Fruit fly (Drosophila melanogaster) whole organism, embryonic: ENCODE results near the gene CG42833.
A peak's percentile ranks its signal among the peaks of the same experiment; 100 is the strongest.

Experiments used
- Asciz ChIP-seq: fragments of 200-800 bp; sonication (Bioruptor generic); optimal IDR thresholded peaks from 2 replicates; lab custom pipeline; 2017; ENCODE audit warnings: missing biosample characterization, mild to moderate bottlenecking, missing genetic modification characterization, missing genetic modification reagents
- Atf6 ChIP-seq: fragments of 200-800 bp; sonication (Bioruptor generic); IDR thresholded peaks from 2 replicates; pipeline ENCODE4 v1.3.6; 2022; ENCODE audit warnings: missing biosample characterization, missing genetic modification characterization
- CG12659 ChIP-seq: fragments of 200-800 bp; sonication (Bioruptor generic); optimal IDR thresholded peaks from 3 replicates; lab custom pipeline; 2017; ENCODE audit warnings: mild to moderate bottlenecking, missing biosample characterization, missing genetic modification reagents, missing genetic modification characterization
- CG15073 ChIP-seq: fragments of 200-800 bp; sonication (Bioruptor generic); optimal IDR thresholded peaks from 2 replicates; lab custom pipeline; 2016; ENCODE audit warnings: missing biosample characterization, missing genetic modification characterization
- CG15696 ChIP-seq: fragments of 200-800 bp; sonication (Bioruptor generic); optimal IDR thresholded peaks from 2 replicates; lab custom pipeline; 2019; ENCODE audit warnings: missing biosample characterization, mild to moderate bottlenecking, missing genetic modification characterization, moderate library complexity
- CG1602 ChIP-seq: fragments of 200-800 bp; sonication (Bioruptor generic); optimal IDR thresholded peaks from 3 replicates; lab custom pipeline; 2016; ENCODE audit warnings: missing biosample characterization, missing genetic modification characterization
- CG17802 ChIP-seq: fragments of 200-800 bp; sonication (Bioruptor generic); optimal IDR thresholded peaks from 2 replicates; lab custom pipeline; 2018; ENCODE audit warnings: missing biosample characterization, mild to moderate bottlenecking, missing genetic modification characterization, moderate library complexity
- CG18599 ChIP-seq: fragments of 200-800 bp; sonication (Bioruptor generic); optimal IDR thresholded peaks from 3 replicates; lab custom pipeline; 2017; ENCODE audit warnings: missing biosample characterization, missing genetic modification characterization, mild to moderate bottlenecking, moderate library complexity, missing genetic modification reagents
- CG31388 ChIP-seq: fragments of 200-800 bp; sonication (Bioruptor generic); optimal IDR thresholded peaks from 2 replicates; lab custom pipeline; 2016; ENCODE audit warnings: missing biosample characterization, missing genetic modification characterization
- CG32532 ChIP-seq: fragments of 200-800 bp; sonication (Bioruptor generic); IDR thresholded peaks from 2 replicates; pipeline ENCODE4 v1.3.6; 2022; ENCODE audit warnings: missing biosample characterization, missing genetic modification characterization
- CG34376 ChIP-seq: fragments of 200-800 bp; sonication (Bioruptor generic); optimal IDR thresholded peaks from 2 replicates; lab custom pipeline; 2018; ENCODE audit warnings: missing biosample characterization, mild to moderate bottlenecking, missing genetic modification characterization
- CG4854 ChIP-seq: fragments of 200-800 bp; sonication (Bioruptor generic); optimal IDR thresholded peaks from 2 replicates; lab custom pipeline; 2016; ENCODE audit warnings: missing biosample characterization, missing genetic modification characterization, inconsistent platforms
- CG5180 ChIP-seq: fragments of 200-800 bp; sonication (Bioruptor generic); optimal IDR thresholded peaks from 3 replicates; lab custom pipeline; 2017; ENCODE audit warnings: missing biosample characterization, missing genetic modification characterization, mild to moderate bottlenecking, moderate library complexity, missing genetic modification reagents
- CG6813 ChIP-seq: fragments of 200-800 bp; sonication (Bioruptor generic); optimal IDR thresholded peaks from 2 replicates; lab custom pipeline; 2017; ENCODE audit warnings: missing biosample characterization, missing genetic modification characterization, mild to moderate bottlenecking, moderate library complexity, missing genetic modification reagents
- CG7372 ChIP-seq: fragments of 200-800 bp; sonication (Bioruptor generic); IDR thresholded peaks from 2 replicates; pipeline ENCODE4 v1.3.6; 2022; ENCODE audit warnings: missing biosample characterization, missing genetic modification characterization
- CG8388 ChIP-seq: fragments of 200-800 bp; sonication (Bioruptor generic); optimal IDR thresholded peaks from 2 replicates; lab custom pipeline; 2019; ENCODE audit warnings: missing biosample characterization, mild to moderate bottlenecking, missing genetic modification characterization, moderate library complexity
- Deaf1 ChIP-seq: fragments of 200-800 bp; optimal IDR thresholded peaks from 3 replicates; lab custom pipeline; 2019; ENCODE audit warnings: missing biosample characterization, mild to moderate bottlenecking, missing genetic modification characterization, moderate library complexity
- Ets65A ChIP-seq: fragments of 200-800 bp; sonication (Bioruptor generic); peaks from one replicate; lab custom pipeline; 2016; ENCODE audit warnings: missing biosample characterization, missing genetic modification characterization
- Fer2 ChIP-seq: fragments of 200-800 bp; sonication (Bioruptor generic); optimal IDR thresholded peaks from 2 replicates; lab custom pipeline; 2018; ENCODE audit warnings: missing biosample characterization, mild to moderate bottlenecking, missing genetic modification characterization, moderate library complexity
- HLHmδ ChIP-seq: fragments of 200-800 bp; sonication (Bioruptor generic); optimal IDR thresholded peaks from 2 replicates; lab custom pipeline; 2018; ENCODE audit warnings: missing biosample characterization, mild to moderate bottlenecking, missing genetic modification characterization, moderate library complexity
- Hr3 ChIP-seq: fragments of 200-800 bp; sonication (Bioruptor generic); optimal IDR thresholded peaks from 3 replicates; lab custom pipeline; 2016; ENCODE audit warnings: missing biosample characterization, missing genetic modification characterization
- Mad ChIP-seq: fragments of 200-800 bp; sonication (Bioruptor generic); optimal IDR thresholded peaks from 2 replicates; lab custom pipeline; 2016; ENCODE audit warnings: missing biosample characterization, missing genetic modification characterization
- Max ChIP-seq: fragments of 200-800 bp; sonication (Bioruptor generic); optimal IDR thresholded peaks from 2 replicates; lab custom pipeline; 2016; ENCODE audit warnings: missing biosample characterization, mild to moderate bottlenecking, missing genetic modification characterization
- Med ChIP-seq: fragments of 200-800 bp; sonication (Bioruptor generic); peaks from one replicate; lab custom pipeline; 2016; ENCODE audit warnings: missing biosample characterization, missing genetic modification characterization, mild to moderate bottlenecking, inconsistent platforms, moderate library complexity
- chm ChIP-seq: fragments of 200-800 bp; sonication (Bioruptor generic); IDR thresholded peaks from 2 replicates; pipeline ENCODE4 v1.3.6; 2022; ENCODE audit warnings: missing biosample characterization, missing genetic modification characterization
- cwo ChIP-seq: fragments of 200-800 bp; sonication (Bioruptor generic); optimal IDR thresholded peaks from 3 replicates; lab custom pipeline; 2017; ENCODE audit warnings: missing biosample characterization, missing genetic modification characterization, mild to moderate bottlenecking, moderate library complexity, missing genetic modification reagents
- emc ChIP-seq: fragments of 200-800 bp; sonication (Bioruptor generic); optimal IDR thresholded peaks from 2 replicates; lab custom pipeline; 2016; ENCODE audit warnings: missing biosample characterization, missing genetic modification characterization
- exex ChIP-seq: fragments of 200-800 bp; sonication (Bioruptor generic); optimal IDR thresholded peaks from 4 replicates; lab custom pipeline; 2018; ENCODE audit warnings: missing biosample characterization, mild to moderate bottlenecking, missing genetic modification characterization, moderate library complexity
- fd96Cb ChIP-seq: fragments of 200-800 bp; sonication (Bioruptor generic); optimal IDR thresholded peaks from 2 replicates; lab custom pipeline; 2018; ENCODE audit warnings: missing biosample characterization, mild to moderate bottlenecking, missing genetic modification characterization, moderate library complexity
- grn ChIP-seq: fragments of 200-800 bp; sonication (Bioruptor generic); optimal IDR thresholded peaks from 3 replicates; lab custom pipeline; 2017; ENCODE audit warnings: missing biosample characterization, missing genetic modification characterization
- gro ChIP-seq: fragments of 200-800 bp; sonication (Bioruptor generic); optimal IDR thresholded peaks from 2 replicates; lab custom pipeline; 2016; ENCODE audit warnings: missing biosample characterization, missing genetic modification characterization
- jigr1 ChIP-seq: fragments of 200-800 bp; sonication (Bioruptor generic); IDR thresholded peaks from 3 replicates; pipeline ENCODE4 v1.3.6; 2022; ENCODE audit warnings: missing biosample characterization, missing genetic modification characterization
- odd ChIP-seq: fragments of 200-800 bp; sonication (Bioruptor generic); optimal IDR thresholded peaks from 2 replicates; lab custom pipeline; 2017; ENCODE audit warnings: missing biosample characterization, mild to moderate bottlenecking, missing genetic modification characterization
- pan ChIP-seq, 4 experiments: fragments of >200 bp in 3 of 4; fragments of 200-800 bp in 1 of 4; sonication (Bioruptor generic) in 1 of 4; optimal IDR thresholded peaks in 3 of 4; IDR thresholded peaks in 1 of 4; 2 replicates each; pipeline versions ENCODE4 v1.3.6 to Lab custom; 2017 to 2022; ENCODE audit warnings: missing biosample characterization in 2 of 4, missing genetic modification characterization in 2 of 4, mixed read lengths in 1 of 4
- pros ChIP-seq: fragments of 200-800 bp; sonication (Bioruptor generic); optimal IDR thresholded peaks from 3 replicates; lab custom pipeline; 2019; ENCODE audit warnings: missing biosample characterization, mild to moderate bottlenecking, missing genetic modification characterization, moderate library complexity
- ranshi ChIP-seq: fragments of 200-800 bp; sonication (Bioruptor generic); IDR thresholded peaks from 2 replicates; pipeline ENCODE4 v1.3.6; 2022; ENCODE audit warnings: missing biosample characterization, missing genetic modification characterization
- sd ChIP-seq: fragments of 200-800 bp; sonication (Bioruptor generic); optimal IDR thresholded peaks from 3 replicates; lab custom pipeline; 2018; ENCODE audit warnings: missing biosample characterization, mild to moderate bottlenecking, missing genetic modification characterization, moderate library complexity
- sr ChIP-seq: fragments of 200-800 bp; sonication (Bioruptor generic); IDR thresholded peaks from 3 replicates; pipeline ENCODE4 v1.3.6; 2022; ENCODE audit warnings: missing biosample characterization, missing genetic modification characterization
- sug ChIP-seq: fragments of 200-800 bp; optimal IDR thresholded peaks from 2 replicates; lab custom pipeline; 2019; ENCODE audit warnings: missing biosample characterization, mild to moderate bottlenecking, missing genetic modification characterization, moderate library complexity
- usp ChIP-seq: fragments of >200 bp; optimal IDR thresholded peaks from 2 replicates; lab custom pipeline; 2017; ENCODE audit warnings: missing biosample characterization, missing genetic modification characterization

CG42833 gene

DNA sequence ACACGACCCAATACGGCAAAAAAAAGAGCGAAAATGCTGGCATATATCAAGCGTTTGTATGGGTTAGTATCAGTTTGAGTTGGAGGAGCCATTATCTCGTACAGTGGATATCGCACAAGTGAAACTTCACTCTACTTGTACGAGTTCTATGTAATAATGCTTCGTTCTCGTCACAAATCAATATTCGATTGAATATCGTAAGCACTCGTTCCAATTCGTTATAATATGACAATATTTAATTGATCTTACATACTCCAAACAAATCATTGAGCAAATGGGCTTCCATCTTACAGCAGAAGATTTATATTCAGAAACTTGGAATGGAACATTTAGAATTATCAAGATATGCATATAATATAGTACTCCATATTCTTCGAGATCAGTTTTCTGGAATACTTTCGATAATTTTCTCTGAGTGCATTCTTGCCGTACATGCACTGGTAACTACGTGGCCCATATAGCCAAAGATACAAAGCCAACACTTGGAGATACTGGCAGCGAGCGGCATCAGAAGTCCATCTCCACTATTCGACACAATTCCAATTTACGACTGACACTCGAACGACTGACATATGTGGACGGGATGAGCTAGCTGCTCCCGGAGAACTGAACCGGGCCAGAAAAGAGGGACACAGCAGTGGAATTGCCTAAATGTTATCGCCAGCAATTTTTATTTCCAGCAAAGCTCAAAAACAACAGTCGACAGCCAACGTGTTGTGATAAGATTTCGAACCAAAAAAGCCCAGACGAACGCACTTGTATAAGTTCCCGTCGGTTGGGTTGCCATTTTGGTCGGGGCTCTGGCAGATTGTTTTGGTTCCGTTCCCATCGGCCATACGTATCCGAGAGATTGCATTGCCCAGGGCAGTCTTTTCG, 6.8 kb upstream of the CG42833 start (continued):
- TF ChIP-seq CG6813 (GFP tag; lab: Kevin White, UChicago), result no peak
- no peak for TF ChIP-seq HLHmδ
- no peak for TF ChIP-seq CG7372
- TF ChIP-seq usp (GFP tag; lab: Kevin White, UChicago), result no peak
- TF ChIP-seq Med (GFP tag; lab: Kevin White, UChicago), result peak; percentile 57
- TF ChIP-seq CG15696 (tag; lab: Kevin White, UChicago), result no peak
- peak; percentile 61 for TF ChIP-seq Ets65A (GFP tag; lab: Kevin White, UChicago)
- no peak for TF ChIP-seq jigr1 (GFP tag; lab: Robert Waterston, UW)
- TF ChIP-seq sr, result no peak
- TF ChIP-seq fd96Cb (tag; lab: Kevin White, UChicago), result no peak
- TF ChIP-seq Hr3 (GFP tag; lab: Kevin White, UChicago), result no peak
- peak; percentile 90 for TF ChIP-seq CG5180 (GFP tag; lab: Kevin White, UChicago)
- TF ChIP-seq Mad, result no peak
- TF ChIP-seq CG8388 (GFP tag; lab: Kevin White, UChicago), result no peak
- TF ChIP-seq CG15073, result no peak
- TF ChIP-seq CG4854 (GFP tag; lab: Kevin White, UChicago), result no peak
- TF ChIP-seq pros (GFP tag; lab: Kevin White, UChicago), result no peak
- TF ChIP-seq Fer2 (tag; lab: Kevin White, UChicago), result no peak
- TF ChIP-seq CG32532 (GFP tag; lab: Robert Waterston, UW), result no peak
- no peak for TF ChIP-seq Max (GFP tag; lab: Kevin White, UChicago)
- TF ChIP-seq CG31388 (GFP tag; lab: Kevin White, UChicago), result no peak
- TF ChIP-seq CG12659 (GFP tag; lab: Kevin White, UChicago), result no peak
- no peak for TF ChIP-seq ranshi (GFP tag; lab: Robert Waterston, UW)
- TF ChIP-seq emc, result no peak
- no peak for TF ChIP-seq pan (optimal IDR thresholded peaks at IDR 0.05; lab: Kevin White, UChicago)
- TF ChIP-seq pan (GFP tag; optimal IDR thresholded peaks at IDR 0.05 in 1 of 2, IDR thresholded peaks at IDR 0.05 in 1 of 2), result peak in 1 of 2 experiments; percentile 30
- no peak for TF ChIP-seq CG17802 (tag; lab: Kevin White, UChicago)
- TF ChIP-seq CG1602 (GFP tag; lab: Kevin White, UChicago), result no peak
- no peak for TF ChIP-seq Atf6 (GFP tag; lab: Robert Waterston, UW)
- TF ChIP-seq Asciz (GFP tag; lab: Kevin White, UChicago), result no peak
- TF ChIP-seq, all 482 proteins: peak for 21

DNA sequence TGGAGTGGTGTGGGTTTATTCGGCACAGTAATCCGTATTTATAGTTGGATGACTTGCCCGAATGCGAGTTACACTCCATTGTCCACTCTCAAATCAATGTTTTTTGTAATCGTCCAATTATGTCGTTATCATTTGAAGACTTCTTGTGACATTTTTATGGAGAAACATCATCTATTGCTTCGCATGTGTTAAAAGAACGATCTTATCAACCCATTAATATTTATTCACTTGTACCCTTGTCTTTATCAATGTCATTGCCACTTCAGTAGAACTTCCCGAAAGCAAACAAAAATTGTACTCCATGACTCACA, 6.2 kb upstream of the CG42833 start:
- TF ChIP-seq odd (no peak), cwo (GFP tag; lab: Kevin White, UChicago) (peak; percentile 35), CG8388 (GFP tag; lab: Kevin White, UChicago) (no peak), exex (tag; lab: Kevin White, UChicago) (peak; percentile 97), Med (GFP tag; lab: Kevin White, UChicago) (peak; percentile 0), gro (peak; percentile 7), sd (peak; percentile 42), grn (GFP tag; lab: Kevin White, UChicago) (peak; percentile 73), chm (GFP tag; lab: Robert Waterston, UW) (no peak), sug (tag; lab: Kevin White, UChicago) (peak; percentile 73), CG18599 (GFP tag; lab: Kevin White, UChicago) (peak; percentile 8), Deaf1 (tag; lab: Kevin White, UChicago) (peak; percentile 22), CG34376 (GFP tag; lab: Kevin White, UChicago) (peak; percentile 90)
